Fruit fly (Drosophila melanogaster): Measurements from ENCODE around the gene Fum3.

Fum3 gene

DNA sequence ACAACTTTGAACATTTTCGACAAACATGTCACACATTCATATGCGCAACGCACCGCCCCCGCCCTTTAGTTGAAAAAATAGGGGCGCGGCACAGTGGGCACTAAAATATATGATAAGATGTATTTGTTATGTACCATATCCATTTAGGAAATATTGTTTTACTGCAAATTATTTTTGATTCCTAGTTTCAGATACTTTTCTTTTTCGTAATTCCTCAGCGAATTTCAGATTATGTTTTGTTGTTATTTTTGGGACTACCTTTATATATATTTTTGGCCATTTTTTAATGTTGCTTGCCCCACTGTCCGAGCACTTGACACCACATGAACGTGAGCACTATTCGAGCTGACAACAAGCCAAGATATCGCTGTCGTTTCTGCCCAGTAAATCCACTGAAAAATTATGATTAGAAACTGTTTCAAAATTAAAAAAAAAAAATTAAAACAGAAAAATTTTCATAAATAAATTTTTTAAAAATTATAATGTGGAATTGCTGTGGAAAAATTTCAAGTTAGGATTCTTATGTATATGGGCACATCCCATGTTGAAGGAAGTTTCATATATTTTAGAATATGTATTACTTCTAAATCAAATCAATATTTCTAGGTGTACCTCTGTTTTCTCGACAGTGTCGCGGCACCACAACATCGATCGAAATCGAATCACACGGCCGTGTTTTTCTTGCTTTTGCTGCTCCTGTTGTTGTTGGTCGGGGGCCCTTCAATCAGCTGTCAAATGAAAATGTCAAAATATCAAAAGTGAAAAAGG, 48.2 kb downstream of the Fum3 start (continued):
- TF ChIP-seq Lhr (GFP tag; optimal IDR thresholded peaks at IDR 0.05), result peak; percentile 66
- peak; percentile 77 for TF ChIP-seq bcd (GFP tag; optimal IDR thresholded peaks at IDR 0.05)
- TF ChIP-seq row (GFP tag; IDR thresholded peaks at IDR 0.05), result peak; percentile 97
- TF ChIP-seq CG8388 (GFP tag; optimal IDR thresholded peaks at IDR 0.05), result peak; percentile 91
- TF ChIP-seq gsb (GFP tag; IDR thresholded peaks at IDR 0.05), result peak; percentile 62
- peak; percentile 74 for TF ChIP-seq danr (GFP tag; IDR thresholded peaks at IDR 0.05)
- TF ChIP-seq Trl (optimal IDR thresholded peaks at IDR 0.05), result no peak
- peak; percentile 88 for TF ChIP-seq Trl (GFP tag; optimal IDR thresholded peaks at IDR 0.05)
- peak; percentile 78 for TF ChIP-seq BtbVII (GFP tag; optimal IDR thresholded peaks at IDR 0.05)
- peak; percentile 73 for TF ChIP-seq run (tag; optimal IDR thresholded peaks at IDR 0.05)
- peak; percentile 89 for TF ChIP-seq Blimp-1 (GFP tag; optimal IDR thresholded peaks at IDR 0.05)
- peak; percentile 20 for TF ChIP-seq NK7.1 (GFP tag; optimal IDR thresholded peaks at IDR 0.05)
- TF ChIP-seq nmo (GFP tag; optimal IDR thresholded peaks at IDR 0.05), result peak; percentile 96
- TF ChIP-seq CG5245 (GFP tag; optimal IDR thresholded peaks at IDR 0.05), result peak; percentile 86
- TF ChIP-seq E2f1 (GFP tag; IDR thresholded peaks at IDR 0.05), result peak; percentile 81
- TF ChIP-seq kni (GFP tag; optimal IDR thresholded peaks at IDR 0.05), result peak; percentile 86
- peak; percentile 93 for TF ChIP-seq phol (tag; optimal IDR thresholded peaks at IDR 0.05)
- TF ChIP-seq CG11247 (GFP tag; IDR thresholded peaks at IDR 0.05), result peak; percentile 87
- peak; percentile 42; the same call in 1 of the 2 replicates for TF ChIP-seq Doc2 (GFP tag; IDR thresholded peaks at IDR 0.05)
- peak; percentile 67 for TF ChIP-seq Jarid2 (GFP tag; optimal IDR thresholded peaks at IDR 0.05)
- peak; percentile 71 for TF ChIP-seq Chrac-16 (GFP tag; optimal IDR thresholded peaks at IDR 0.05)
- TF ChIP-seq CG8089 (GFP tag; optimal IDR thresholded peaks at IDR 0.05), result peak; percentile 61
- TF ChIP-seq tll (GFP tag; optimal IDR thresholded peaks at IDR 0.05), result no peak
- TF ChIP-seq CG10431 (GFP tag; optimal IDR thresholded peaks at IDR 0.05), result peak; percentile 58
- TF ChIP-seq CG7786 (GFP tag; optimal IDR thresholded peaks at IDR 0.05), result peak; percentile 49
- TF ChIP-seq CG11085 (GFP tag; IDR thresholded peaks at IDR 0.05), result peak; percentile 39; the same call in 1 of the 2 replicates
- peak; percentile 27 for TF ChIP-seq tx (GFP tag; optimal IDR thresholded peaks at IDR 0.05)
- TF ChIP-seq mam (GFP tag; optimal IDR thresholded peaks at IDR 0.05), result peak; percentile 51
- peak; percentile 80 for TF ChIP-seq CG11456 (GFP tag; IDR thresholded peaks at IDR 0.05)
- peak; percentile 92 for TF ChIP-seq CG4360 (GFP tag; IDR thresholded peaks at IDR 0.05)
- TF ChIP-seq caup (GFP tag; optimal IDR thresholded peaks at IDR 0.05; ENCODE audit: severe bottlenecking), result peak; percentile 79
- peak; percentile 79 for TF ChIP-seq ro (GFP tag; IDR thresholded peaks at IDR 0.05)
- TF ChIP-seq croc (GFP tag; conservative IDR thresholded peaks at IDR 0.05), result peak; percentile 92
- peak; percentile 44 for TF ChIP-seq gt (GFP tag; IDR thresholded peaks at IDR 0.05)
- peak; percentile 69 for TF ChIP-seq Mad (GFP tag; optimal IDR thresholded peaks at IDR 0.05)
- TF ChIP-seq CG7271 (tag; optimal IDR thresholded peaks at IDR 0.05), result peak; percentile 51
- TF ChIP-seq Ets65A (GFP tag), result peak; percentile 97
- peak; percentile 82 for TF ChIP-seq CG8765 (GFP tag; IDR thresholded peaks at IDR 0.05)
- TF ChIP-seq grau (tag; optimal IDR thresholded peaks at IDR 0.05), result peak; percentile 87
- peak; percentile 96 for TF ChIP-seq CG8924 (tag; optimal IDR thresholded peaks at IDR 0.05)
- TF ChIP-seq prd (optimal IDR thresholded peaks at IDR 0.05), result no peak
- TF ChIP-seq prd (GFP tag; IDR thresholded peaks at IDR 0.05), result peak; percentile 91
- peak; percentile 91 for TF ChIP-seq Ssrp (tag; optimal IDR thresholded peaks at IDR 0.05)
- peak; percentile 49 for TF ChIP-seq D19B (GFP tag; optimal IDR thresholded peaks at IDR 0.05)
- TF ChIP-seq luna (GFP tag; optimal IDR thresholded peaks at IDR 0.05), result no peak
- TF ChIP-seq Camta (GFP tag; optimal IDR thresholded peaks at IDR 0.05), result peak; percentile 65
- TF ChIP-seq chm (GFP tag; IDR thresholded peaks at IDR 0.05), result peak; percentile 72
- TF ChIP-seq CG3281 (GFP tag; optimal IDR thresholded peaks at IDR 0.05), result peak; percentile 86
- peak; percentile 59; the same call in 2 of the 3 replicates for TF ChIP-seq knrl (GFP tag; IDR thresholded peaks at IDR 0.05; ENCODE audit: partially characterized antibody)
- TF ChIP-seq dan (GFP tag; IDR thresholded peaks at IDR 0.05), result no peak; the same call in 1 of the 2 replicates

All from whole organism, embryonic.